Fruit fly (Drosophila melanogaster) whole organism, prepupa: ENCODE data around the gene CG13643.

Experiments
- CG10631 ChIP-seq: fragments of 200-800 bp; sonication (Bioruptor generic); optimal IDR thresholded peaks from 2 replicates; lab custom pipeline; 2016; ENCODE audit warnings: missing biosample characterization, missing genetic modification characterization
- CG10669 ChIP-seq: fragments of 200-800 bp; sonication (Bioruptor generic); optimal IDR thresholded peaks from 3 replicates; lab custom pipeline; 2018; ENCODE audit warnings: missing biosample characterization, mild to moderate bottlenecking, missing genetic modification characterization, moderate library complexity
- CG11762 ChIP-seq: fragments of 200-800 bp; sonication (Bioruptor generic); optimal IDR thresholded peaks from 3 replicates; lab custom pipeline; 2016; ENCODE audit warnings: missing biosample characterization, missing genetic modification characterization; ENCODE audit not compliant: insufficient read depth
- CG11902 ChIP-seq: fragments of 200-800 bp; sonication (Bioruptor generic); optimal IDR thresholded peaks from 3 replicates; lab custom pipeline; 2016; ENCODE audit warnings: missing biosample characterization, missing genetic modification characterization
- CG15336 ChIP-seq: fragments of 200-800 bp; sonication (Bioruptor generic); IDR thresholded peaks from 2 replicates; pipeline ENCODE4 v1.3.6; 2022; ENCODE audit warnings: missing biosample characterization, missing genetic modification characterization
- CG3032 ChIP-seq: fragments of 200-800 bp; optimal IDR thresholded peaks from 2 replicates; lab custom pipeline; 2019; ENCODE audit warnings: missing biosample characterization, mild to moderate bottlenecking, missing genetic modification characterization, moderate library complexity
- CG31627 ChIP-seq: fragments of 200-800 bp; sonication (Bioruptor generic); optimal IDR thresholded peaks from 3 replicates; lab custom pipeline; 2016; ENCODE audit warnings: missing biosample characterization, missing genetic modification characterization
- CG32006 ChIP-seq: fragments of 200-800 bp; sonication (Bioruptor generic); optimal IDR thresholded peaks from 3 replicates; lab custom pipeline; 2017; ENCODE audit warnings: missing biosample characterization, mild to moderate bottlenecking, missing genetic modification characterization
- CG34406 ChIP-seq: fragments of 200-800 bp; sonication (Bioruptor generic); optimal IDR thresholded peaks from 3 replicates; lab custom pipeline; 2016; ENCODE audit warnings: missing biosample characterization, missing genetic modification characterization
- CG3919 ChIP-seq: fragments of 200-800 bp; sonication (Bioruptor generic); optimal IDR thresholded peaks from 3 replicates; lab custom pipeline; 2016; ENCODE audit warnings: missing biosample characterization, missing genetic modification characterization
- CG4318 ChIP-seq: fragments of 200-800 bp; sonication (Bioruptor generic); optimal IDR thresholded peaks from 3 replicates; lab custom pipeline; 2017; ENCODE audit warnings: missing biosample characterization, mild to moderate bottlenecking, missing genetic modification characterization
- CG6163 ChIP-seq: fragments of 200-800 bp; sonication (Bioruptor generic); IDR thresholded peaks from 3 replicates; pipeline ENCODE4 v1.3.6; 2022; ENCODE audit warnings: missing biosample characterization, missing genetic modification characterization
- CG6808 ChIP-seq: fragments of 200-800 bp; sonication (Bioruptor generic); optimal IDR thresholded peaks from 3 replicates; lab custom pipeline; 2017; ENCODE audit warnings: missing biosample characterization, missing genetic modification characterization, mild to moderate bottlenecking, moderate library complexity, missing genetic modification reagents
- CG6854 ChIP-seq: fragments of 200-800 bp; sonication (Bioruptor generic); optimal IDR thresholded peaks from 2 replicates; lab custom pipeline; 2017; ENCODE audit warnings: missing biosample characterization, mild to moderate bottlenecking, missing genetic modification characterization
- CG7368 ChIP-seq: fragments of 200-800 bp; sonication (Bioruptor generic); optimal IDR thresholded peaks from 3 replicates; lab custom pipeline; 2016; ENCODE audit warnings: missing biosample characterization, missing genetic modification characterization
- CG8119 ChIP-seq: fragments of 200-800 bp; sonication (Bioruptor generic); IDR thresholded peaks from 3 replicates; pipeline ENCODE4 v1.3.6; 2022; ENCODE audit warnings: missing biosample characterization, missing genetic modification characterization
- CG8319 ChIP-seq: fragments of 200-800 bp; sonication (Bioruptor generic); optimal IDR thresholded peaks from 3 replicates; lab custom pipeline; 2016; ENCODE audit warnings: missing biosample characterization, missing genetic modification characterization
- CG8632 ChIP-seq: fragments of 200-800 bp; sonication (Bioruptor generic); optimal IDR thresholded peaks from 3 replicates; lab custom pipeline; 2016; ENCODE audit warnings: missing biosample characterization, missing genetic modification characterization
- CG9139 ChIP-seq: fragments of 200-800 bp; sonication (Bioruptor generic); optimal IDR thresholded peaks from 3 replicates; lab custom pipeline; 2017; ENCODE audit warnings: missing biosample characterization, mild to moderate bottlenecking, missing genetic modification characterization
- Eip75B ChIP-seq: fragments of 200-800 bp; sonication (Bioruptor generic); optimal IDR thresholded peaks from 3 replicates; lab custom pipeline; 2016; ENCODE audit warnings: missing biosample characterization, missing genetic modification characterization
- Eip78C ChIP-seq: fragments of 200-800 bp; sonication (Bioruptor generic); peaks from one replicate; lab custom pipeline; 2016; ENCODE audit warnings: missing biosample characterization, missing genetic modification characterization
- Ets21C ChIP-seq: fragments of 200-800 bp; sonication (Bioruptor generic); optimal IDR thresholded peaks from 3 replicates; lab custom pipeline; 2016; ENCODE audit warnings: missing biosample characterization, missing genetic modification characterization
- Gug ChIP-seq: fragments of 200-800 bp; sonication (Bioruptor generic); IDR thresholded peaks from 2 replicates; pipeline ENCODE4 v1.3.6; 2022; ENCODE audit warnings: missing biosample characterization, missing genetic modification characterization
- Hr38 ChIP-seq: sonication (Bioruptor generic); optimal IDR thresholded peaks from 2 replicates; lab custom pipeline; 2016; ENCODE audit warnings: missing biosample characterization, missing genetic modification characterization
- Hr39 ChIP-seq: fragments of 200-800 bp; sonication (Bioruptor generic); optimal IDR thresholded peaks from 2 replicates; lab custom pipeline; 2016; ENCODE audit warnings: missing biosample characterization, missing genetic modification characterization
- Met ChIP-seq: fragments of 200-800 bp; sonication (Bioruptor generic); optimal IDR thresholded peaks from 3 replicates; lab custom pipeline; 2016; ENCODE audit warnings: missing biosample characterization, missing genetic modification characterization
- OdsH ChIP-seq: fragments of 200-800 bp; sonication (Bioruptor generic); optimal IDR thresholded peaks from 3 replicates; lab custom pipeline; 2016; ENCODE audit warnings: missing biosample characterization, missing genetic modification characterization
- Smox ChIP-seq: fragments of 200-800 bp; sonication (Bioruptor generic); optimal IDR thresholded peaks from 3 replicates; lab custom pipeline; 2016; ENCODE audit warnings: missing biosample characterization, missing genetic modification characterization
- Sox102F ChIP-seq: fragments of 200-800 bp; sonication (Bioruptor generic); optimal IDR thresholded peaks from 2 replicates; lab custom pipeline; 2016; ENCODE audit warnings: missing biosample characterization, mild to moderate bottlenecking, missing genetic modification characterization
- Sox15 ChIP-seq: fragments of 200-800 bp; sonication (Bioruptor generic); optimal IDR thresholded peaks from 3 replicates; lab custom pipeline; 2016; ENCODE audit warnings: missing biosample characterization, missing genetic modification characterization
- achi ChIP-seq: fragments of 200-800 bp; sonication (Bioruptor generic); optimal IDR thresholded peaks from 3 replicates; lab custom pipeline; 2016; ENCODE audit warnings: missing biosample characterization, missing genetic modification characterization
- cyc ChIP-seq: fragments of 200-800 bp; sonication (Bioruptor generic); optimal IDR thresholded peaks from 3 replicates; lab custom pipeline; 2016; ENCODE audit warnings: missing biosample characterization, missing genetic modification characterization
- dac ChIP-seq: fragments of 200-800 bp; sonication (Bioruptor generic); optimal IDR thresholded peaks from 2 replicates; lab custom pipeline; 2017; ENCODE audit warnings: missing biosample characterization, mild to moderate bottlenecking, missing genetic modification characterization
- dsx ChIP-seq: fragments of 200-800 bp; optimal IDR thresholded peaks from 3 replicates; lab custom pipeline; 2019; ENCODE audit warnings: missing biosample characterization, mild to moderate bottlenecking, missing genetic modification characterization, moderate library complexity; ENCODE audit not compliant: poor library complexity, severe bottlenecking
- eg ChIP-seq: fragments of 200-800 bp; sonication (Bioruptor generic); IDR thresholded peaks from 3 replicates; pipeline ENCODE4 v1.3.6; 2022; ENCODE audit warnings: missing biosample characterization, missing genetic modification characterization
- esn ChIP-seq: fragments of 200-800 bp; sonication (Bioruptor generic); optimal IDR thresholded peaks from 2 replicates; lab custom pipeline; 2016; ENCODE audit warnings: missing biosample characterization, mild to moderate bottlenecking, missing genetic modification characterization, moderate library complexity
- fd59A ChIP-seq: fragments of 200-800 bp; sonication (Bioruptor generic); optimal IDR thresholded peaks from 2 replicates; lab custom pipeline; 2017; ENCODE audit warnings: missing biosample characterization, mild to moderate bottlenecking, missing genetic modification characterization, missing genetic modification reagents
- fd85E ChIP-seq: fragments of 200-800 bp; sonication (Bioruptor generic); optimal IDR thresholded peaks from 3 replicates; lab custom pipeline; 2016; ENCODE audit warnings: missing biosample characterization, missing genetic modification characterization
- fkh ChIP-seq: fragments of 200-800 bp; sonication (Bioruptor generic); optimal IDR thresholded peaks from 3 replicates; lab custom pipeline; 2017; ENCODE audit warnings: missing biosample characterization, mild to moderate bottlenecking, missing genetic modification characterization, moderate library complexity
- net ChIP-seq: fragments of 200-800 bp; sonication (Bioruptor generic); optimal IDR thresholded peaks from 3 replicates; lab custom pipeline; 2016; ENCODE audit warnings: missing biosample characterization, missing genetic modification characterization
- pdm3 ChIP-seq: fragments of 200-800 bp; sonication (Bioruptor generic); optimal IDR thresholded peaks from 3 replicates; lab custom pipeline; 2016; ENCODE audit warnings: missing biosample characterization, missing genetic modification characterization
- salr ChIP-seq, 2 experiments: fragments of 200-800 bp; sonication (Bioruptor generic); optimal IDR thresholded peaks; 3 replicates each; lab custom pipeline; 2016 to 2018; ENCODE audit warnings: missing biosample characterization in 2 of 2, missing genetic modification characterization in 2 of 2, mild to moderate bottlenecking in 1 of 2
- spab ChIP-seq: fragments of 200-800 bp; sonication (Bioruptor generic); optimal IDR thresholded peaks from 2 replicates; lab custom pipeline; 2017; ENCODE audit warnings: missing biosample characterization, mild to moderate bottlenecking, missing genetic modification characterization, missing genetic modification reagents
- ss ChIP-seq, 2 experiments: fragments of 200-800 bp; sonication (Bioruptor generic); optimal IDR thresholded peaks; 2 replicates in 1 of 2; 3 replicates in 1 of 2; lab custom pipeline; 2017 to 2018; ENCODE audit warnings: mild to moderate bottlenecking in 2 of 2, missing biosample characterization in 2 of 2, missing genetic modification characterization in 2 of 2, moderate library complexity in 1 of 2
- svp ChIP-seq: fragments of 200-800 bp; sonication (Bioruptor generic); peaks from one replicate; lab custom pipeline; 2016; ENCODE audit warnings: missing biosample characterization, missing genetic modification characterization
- topi ChIP-seq: fragments of 200-800 bp; sonication (Bioruptor generic); optimal IDR thresholded peaks from 3 replicates; lab custom pipeline; 2016; ENCODE audit warnings: missing biosample characterization, missing genetic modification characterization

The CG13643 gene

DNA sequence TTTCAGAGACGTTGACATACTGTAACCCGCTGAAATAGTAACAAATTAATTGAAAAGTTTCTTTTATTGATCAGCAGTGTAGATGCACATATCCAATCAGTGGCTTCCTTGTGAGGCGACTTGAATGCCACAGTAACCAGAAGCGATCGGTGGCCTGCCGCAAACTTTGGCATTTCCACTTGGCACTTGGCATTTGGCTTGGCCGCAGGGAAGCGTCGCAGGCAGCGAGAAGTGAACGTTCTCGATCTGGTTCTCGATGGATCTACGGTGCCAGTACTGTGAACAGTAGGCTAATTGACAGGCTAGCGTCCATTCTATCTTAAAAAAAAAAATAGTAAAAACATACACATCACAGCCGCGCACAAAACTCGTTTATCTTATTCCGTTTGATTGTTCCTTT, 5.0 kb downstream of the CG13643 start, which contains the start of gene CG10845:
TSS of gene CG10845 (plus strand) at position 301 of the 400 bp plus-strand sequence.
- no peak for TF ChIP-seq CG6854 (GFP tag; lab: Kevin White, UChicago)
- TF ChIP-seq Sox102F (GFP tag; lab: Kevin White, UChicago), result no peak
- no peak for TF ChIP-seq CG3919 (GFP tag; lab: Kevin White, UChicago)
- no peak for TF ChIP-seq net (GFP tag; lab: Kevin White, UChicago)
- TF ChIP-seq CG6163 (GFP tag; lab: Robert Waterston, UW), result no peak
- TF ChIP-seq fd59A (GFP tag; lab: Kevin White, UChicago), result no peak
- no peak for TF ChIP-seq CG31627 (GFP tag; lab: Kevin White, UChicago)
- no peak for TF ChIP-seq achi
- no peak for TF ChIP-seq CG8319 (GFP tag; lab: Kevin White, UChicago)
- no peak for TF ChIP-seq svp (GFP tag; lab: Kevin White, UChicago)
- TF ChIP-seq CG11902 (GFP tag; lab: Kevin White, UChicago), result no peak
- TF ChIP-seq CG7368 (GFP tag; lab: Kevin White, UChicago), result no peak
- no peak for TF ChIP-seq CG15336
- no peak for TF ChIP-seq spab (GFP tag; lab: Kevin White, UChicago)
- TF ChIP-seq ss (GFP tag; optimal IDR thresholded peaks at IDR 0.05; lab: Kevin White, UChicago), result no peak
- TF ChIP-seq Hr39, result no peak
- TF ChIP-seq Gug (GFP tag; lab: Robert Waterston, UW), result no peak
- TF ChIP-seq eg (GFP tag; lab: Robert Waterston, UW), result no peak
- no peak for TF ChIP-seq Eip75B (GFP tag; lab: Kevin White, UChicago)

DNA sequence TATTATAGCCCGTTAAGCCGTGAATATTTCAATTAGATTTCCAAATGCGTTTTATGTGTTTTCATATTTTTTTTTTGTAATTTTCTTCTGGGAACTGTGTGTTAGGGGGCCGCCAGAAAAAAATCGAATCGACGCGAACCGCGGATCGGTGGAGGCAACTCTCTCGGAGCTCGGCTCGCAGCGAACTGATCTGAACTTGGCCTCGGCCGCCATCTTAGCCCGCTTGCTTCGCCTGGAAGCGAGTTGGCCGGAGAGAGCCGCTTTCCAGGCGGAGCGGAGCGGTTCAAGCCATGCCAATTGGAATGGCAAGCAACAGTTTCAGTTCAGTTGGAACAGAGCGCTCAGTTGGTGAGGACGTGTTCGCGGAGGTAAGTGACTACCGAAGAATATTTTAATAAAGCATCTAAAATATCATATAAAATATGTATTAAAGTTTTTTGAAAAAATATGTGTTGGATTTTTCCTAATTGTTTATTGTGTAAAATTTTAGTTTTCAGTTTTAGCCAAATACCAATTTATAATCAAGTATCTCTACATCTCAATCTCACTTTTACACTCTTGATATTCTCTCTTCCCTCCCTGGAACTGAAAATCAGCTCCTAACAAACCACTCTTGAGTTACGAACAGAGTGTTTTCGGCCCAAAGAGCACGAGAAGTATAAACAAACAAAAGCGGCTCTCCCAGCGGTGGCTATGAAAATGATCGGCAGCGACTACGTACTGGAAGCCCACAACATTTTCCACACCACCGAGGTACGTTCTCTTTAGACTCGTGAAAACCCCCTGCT, 11.2 kb downstream of the CG13643 start, which contains the start of the genes CG31121 and CG11069:
TSS of gene CG31121 (minus strand) at position 187 of the 788 bp plus-strand sequence.
TSS of gene CG11069 (plus strand) at position 324 of the 788 bp plus-strand sequence.
- TF ChIP-seq ss (GFP tag; optimal IDR thresholded peaks at IDR 0.05; lab: Kevin White, UChicago), result peak in 1 of 2 experiments; percentile 3
- peak; percentile 3 for TF ChIP-seq CG11762 (GFP tag; lab: Kevin White, UChicago)
- no peak for TF ChIP-seq cyc (GFP tag; lab: Kevin White, UChicago)
- no peak for TF ChIP-seq Ets21C (GFP tag; lab: Kevin White, UChicago)
- TF ChIP-seq CG9139 (GFP tag; lab: Kevin White, UChicago), result no peak
- no peak for TF ChIP-seq Eip75B (GFP tag; lab: Kevin White, UChicago)
- no peak for TF ChIP-seq Sox15
- no peak for TF ChIP-seq CG8632 (GFP tag; lab: Kevin White, UChicago)
- no peak for TF ChIP-seq Smox (GFP tag; lab: Kevin White, UChicago)
- no peak for TF ChIP-seq Sox102F (GFP tag; lab: Kevin White, UChicago)
- TF ChIP-seq CG31627 (GFP tag; lab: Kevin White, UChicago), result no peak
- TF ChIP-seq CG6808 (GFP tag; lab: Kevin White, UChicago), result no peak
- no peak for TF ChIP-seq Hr39
- TF ChIP-seq dac (GFP tag; lab: Kevin White, UChicago), result no peak
- peak; percentile 29; the same call in 2 of the 3 replicates for TF ChIP-seq CG8119 (GFP tag; lab: Robert Waterston, UW)
- TF ChIP-seq CG10631 (GFP tag; lab: Kevin White, UChicago), result no peak
- TF ChIP-seq salr (GFP tag; optimal IDR thresholded peaks at IDR 0.05; lab: Kevin White, UChicago), result no peak
- TF ChIP-seq OdsH (GFP tag; lab: Kevin White, UChicago), result no peak
- TF ChIP-seq CG4318 (GFP tag; lab: Kevin White, UChicago), result no peak
- no peak for TF ChIP-seq CG3032 (tag; lab: Kevin White, UChicago)
- TF ChIP-seq fd85E (GFP tag; lab: Kevin White, UChicago), result no peak
- peak; percentile 28; the same call in 1 of the 3 replicates for TF ChIP-seq CG6163 (GFP tag; lab: Robert Waterston, UW)
- no peak for TF ChIP-seq CG34406 (GFP tag; lab: Kevin White, UChicago)
- no peak for TF ChIP-seq pdm3 (GFP tag; lab: Kevin White, UChicago)
- TF ChIP-seq esn (GFP tag; lab: Kevin White, UChicago), result no peak
- TF ChIP-seq svp (GFP tag; lab: Kevin White, UChicago), result no peak
- no peak for TF ChIP-seq CG7368 (GFP tag; lab: Kevin White, UChicago)
- TF ChIP-seq CG10669 (GFP tag; lab: Kevin White, UChicago), result no peak
- TF ChIP-seq eg (GFP tag; lab: Robert Waterston, UW), result peak; percentile 59; the same call in 1 of the 3 replicates
- TF ChIP-seq fkh, result no peak
- no peak for TF ChIP-seq CG11902 (GFP tag; lab: Kevin White, UChicago)
- TF ChIP-seq CG32006, result no peak
- TF ChIP-seq CG3919 (GFP tag; lab: Kevin White, UChicago), result peak; percentile 6
- no peak for TF ChIP-seq Hr38 (GFP tag; lab: Kevin White, UChicago)
- TF ChIP-seq topi (GFP tag; lab: Kevin White, UChicago), result peak; percentile 10
- TF ChIP-seq dsx, result peak; percentile 9
- TF ChIP-seq CG6854 (GFP tag; lab: Kevin White, UChicago), result no peak
- no peak for TF ChIP-seq Met
- TF ChIP-seq CG8319 (GFP tag; lab: Kevin White, UChicago), result no peak
- peak; percentile 68 for TF ChIP-seq Eip78C (GFP tag; lab: Kevin White, UChicago)
- no peak for TF ChIP-seq Gug (GFP tag; lab: Robert Waterston, UW)
